Fruit fly (Drosophila melanogaster) Kc167 (cell line): Measurements from ENCODE around the gene CG32572.

Experiments
- Sin3A ChIP-seq: fragments of >200 bp; optimal IDR thresholded peaks from 2 replicates; lab custom pipeline; 2018; ENCODE audit warnings: missing external identifiers
- h ChIP-seq: fragments of >200 bp; optimal IDR thresholded peaks from 3 replicates; lab custom pipeline; 2018; ENCODE audit warnings: missing external identifiers
- insv ChIP-seq: fragments of >200 bp; optimal IDR thresholded peaks from 3 replicates; lab custom pipeline; 2018; ENCODE audit warnings: missing external identifiers
- psq ChIP-seq: fragments of >200 bp; optimal IDR thresholded peaks from 2 replicates; lab custom pipeline; 2017; ENCODE audit warnings: missing external identifiers
- ttk ChIP-seq: sonication (Bioruptor generic); optimal IDR thresholded peaks from 2 replicates; lab custom pipeline; 2017; ENCODE audit warnings: missing external identifiers

DNA sequence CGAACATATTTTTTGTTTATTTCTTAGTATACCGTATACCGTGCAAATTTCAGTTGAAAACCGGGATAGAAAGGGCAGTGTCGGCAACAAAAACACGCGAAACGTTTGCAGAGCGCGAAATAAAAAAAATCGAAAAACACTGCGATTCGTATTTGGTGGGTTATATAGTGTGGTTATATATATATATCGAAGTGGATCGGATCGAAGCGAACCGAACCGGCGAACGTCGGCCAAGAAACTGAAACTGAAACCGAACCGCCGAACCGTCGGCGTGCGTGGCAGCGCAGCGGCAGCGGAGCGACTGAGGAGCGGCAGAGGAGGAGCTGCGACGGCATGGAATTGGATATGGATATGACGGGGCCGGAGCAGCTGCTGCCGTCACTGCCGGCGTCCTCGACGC is at the start of gene CG32572, which contains the start of gene CG34325:
- TF ChIP-seq Sin3A (lab: Kevin White, UChicago) (no peak), insv (no peak), ttk (lab: Kevin White, UChicago) (no peak), psq (lab: Kevin White, UChicago) (no peak), h (lab: Kevin White, UChicago) (no peak)
